Worm (Caenorhabditis elegans) whole organism, young adult: Measurements from ENCODE around the gene srab-18.

Experiments
- B0019.2 ChIP-seq: fragments of 200-800 bp; sonication (Bioruptor generic); conservative IDR thresholded peaks from 2 replicates; pipeline ENCODE4 v1.3.6; 2022; ENCODE audit warnings: missing genetic modification reagents, missing genetic modification characterization, missing compliant biosample characterization
- B0035.1 ChIP-seq: sonication (generic microtip); optimal IDR thresholded peaks from 2 replicates; lab custom pipeline; 2016; ENCODE audit warnings: missing genetic modification characterization, mild to moderate bottlenecking, missing compliant biosample characterization, missing genotype, missing genetic modification reagents
- C06A6.2 ChIP-seq: fragments of 200-800 bp; sonication (Bioruptor generic); conservative IDR thresholded peaks from 2 replicates; pipeline ENCODE4 v1.3.6; 2022; ENCODE audit warnings: missing genetic modification characterization, missing compliant biosample characterization
- F22D6.2 ChIP-seq: sonication (generic microtip); optimal IDR thresholded peaks from 2 replicates; lab custom pipeline; 2016; ENCODE audit warnings: mild to moderate bottlenecking, missing genetic modification characterization, missing compliant biosample characterization
- F39B2.1 ChIP-seq: fragments of 200-800 bp; sonication (Bioruptor generic); IDR thresholded peaks from 2 replicates; pipeline ENCODE4 v1.3.6; 2022; ENCODE audit warnings: missing genetic modification reagents, missing genetic modification characterization, missing compliant biosample characterization
- F52B5.7 ChIP-seq: sonication (generic microtip); optimal IDR thresholded peaks from 2 replicates; lab custom pipeline; 2016; ENCODE audit warnings: mild to moderate bottlenecking, missing genetic modification characterization, missing compliant biosample characterization
- T26A5.8 ChIP-seq: sonication (generic microtip); optimal IDR thresholded peaks from 2 replicates; lab custom pipeline; 2016; ENCODE audit warnings: missing genetic modification characterization, missing compliant biosample characterization
- Y53G8AR.9 ChIP-seq: fragments of 200-800 bp; sonication (Bioruptor generic); conservative IDR thresholded peaks from 2 replicates; pipeline ENCODE4 v1.3.6; 2022; ENCODE audit warnings: missing genetic modification reagents, missing genetic modification characterization, missing compliant biosample characterization
- Y67H2A.10 ChIP-seq: fragments of 200-800 bp; sonication (Bioruptor generic); conservative IDR thresholded peaks from 2 replicates; pipeline ENCODE4 v1.3.6; 2022; ENCODE audit warnings: missing genetic modification reagents, missing genetic modification characterization, missing compliant biosample characterization
- ZK185.1 ChIP-seq: sonication (generic microtip); optimal IDR thresholded peaks from 2 replicates; lab custom pipeline; 2016; ENCODE audit warnings: mild to moderate bottlenecking, missing genetic modification characterization, missing compliant biosample characterization; ENCODE audit not compliant: poor library complexity, severe bottlenecking
- aptf-2 ChIP-seq: fragments of 200-800 bp; sonication (Bioruptor generic); conservative IDR thresholded peaks from 2 replicates; pipeline ENCODE4 v1.3.6; 2022; ENCODE audit warnings: missing genetic modification reagents, missing genetic modification characterization, missing compliant biosample characterization
- atf-7 ChIP-seq: sonication (generic microtip); optimal IDR thresholded peaks from 2 replicates; lab custom pipeline; 2017; ENCODE audit warnings: mild to moderate bottlenecking, missing genetic modification characterization, missing compliant biosample characterization
- bed-1 ChIP-seq: fragments of 200-800 bp; sonication (Bioruptor generic); IDR thresholded peaks from 2 replicates; pipeline ENCODE4 v1.3.6; 2022; ENCODE audit warnings: missing genetic modification reagents, missing genetic modification characterization, missing compliant biosample characterization
- ceh-27 ChIP-seq: fragments of 200-800 bp; sonication (Bioruptor generic); optimal IDR thresholded peaks from 2 replicates; lab custom pipeline; 2018; ENCODE audit warnings: mild to moderate bottlenecking, missing genetic modification characterization, moderate library complexity, missing compliant biosample characterization
- ceh-79 ChIP-seq: sonication (generic microtip); optimal IDR thresholded peaks from 2 replicates; lab custom pipeline; 2017; ENCODE audit warnings: mild to moderate bottlenecking, missing genetic modification characterization, missing compliant biosample characterization
- ceh-91 ChIP-seq: fragments of 200-800 bp; sonication (Bioruptor generic); IDR thresholded peaks from 2 replicates; pipeline ENCODE4 v1.3.6; 2022; ENCODE audit warnings: missing genetic modification reagents, missing genetic modification characterization, missing compliant biosample characterization
- die-1 ChIP-seq: sonication (generic microtip); optimal IDR thresholded peaks from 2 replicates; lab custom pipeline; 2016; ENCODE audit warnings: missing genotype, mild to moderate bottlenecking, missing genetic modification characterization, missing compliant biosample characterization
- dpff-1 ChIP-seq: sonication (generic microtip); optimal IDR thresholded peaks from 2 replicates; lab custom pipeline; 2017; ENCODE audit warnings: mild to moderate bottlenecking, missing genetic modification characterization, missing compliant biosample characterization
- dpl-1 ChIP-seq: fragments of 150-350 bp; optimal IDR thresholded peaks from 2 replicates; lab custom pipeline; 2014; ENCODE audit warnings: missing biosample characterization, missing genetic modification reagents, missing genetic modification characterization
- efl-1 ChIP-seq: fragments of 150-350 bp; optimal IDR thresholded peaks from 2 replicates; lab custom pipeline; 2014; ENCODE audit warnings: missing biosample characterization, missing genetic modification reagents, missing genetic modification characterization
- egl-44 ChIP-seq: fragments of 200-800 bp; sonication (Bioruptor generic); IDR thresholded peaks from 2 replicates; pipeline ENCODE4 v1.3.6; 2022; ENCODE audit warnings: missing genetic modification reagents, missing genetic modification characterization, missing compliant biosample characterization
- egrh-3 ChIP-seq: fragments of 200-800 bp; sonication (Bioruptor generic); IDR thresholded peaks from 2 replicates; pipeline ENCODE4 v1.3.6; 2022; ENCODE audit warnings: missing genetic modification reagents, missing genetic modification characterization, missing compliant biosample characterization
- hlh-12 ChIP-seq: sonication (generic microtip); optimal IDR thresholded peaks from 2 replicates; lab custom pipeline; 2016; ENCODE audit warnings: missing genetic modification characterization, missing compliant biosample characterization
- hmg-20 ChIP-seq: fragments of 200-800 bp; sonication (Bioruptor generic); IDR thresholded peaks from 2 replicates; pipeline ENCODE4 v1.3.6; 2022; ENCODE audit warnings: missing genetic modification reagents, missing genetic modification characterization, missing compliant biosample characterization
- lin-40 ChIP-seq: sonication (generic microtip); optimal IDR thresholded peaks from 2 replicates; lab custom pipeline; 2016; ENCODE audit warnings: missing genetic modification characterization, mild to moderate bottlenecking, missing compliant biosample characterization, missing genotype, missing genetic modification reagents
- lsy-27 ChIP-seq: sonication (generic microtip); optimal IDR thresholded peaks from 2 replicates; lab custom pipeline; 2017; ENCODE audit warnings: missing genetic modification characterization, mild to moderate bottlenecking, missing compliant biosample characterization, antibody characterized with exemption, missing genotype, borderline replicate concordance; ENCODE audit not compliant: insufficient read depth
- madf-8 ChIP-seq: fragments of 200-800 bp; sonication (Bioruptor generic); conservative IDR thresholded peaks from 2 replicates; pipeline ENCODE4 v1.3.6; 2022; ENCODE audit warnings: missing genetic modification reagents, missing genetic modification characterization, missing compliant biosample characterization
- nfya-1 ChIP-seq: sonication (generic microtip); optimal IDR thresholded peaks from 2 replicates; lab custom pipeline; 2017; ENCODE audit warnings: antibody characterized with exemption, missing compliant biosample characterization, missing genetic modification characterization, borderline replicate concordance; ENCODE audit not compliant: insufficient read depth
- nfya-2 ChIP-seq: fragments of 200-800 bp; sonication (Bioruptor generic); IDR thresholded peaks from 2 replicates; pipeline ENCODE4 v1.3.6; 2022; ENCODE audit warnings: missing genetic modification reagents, missing genetic modification characterization, missing compliant biosample characterization
- nhr-120 ChIP-seq: fragments of 200-800 bp; sonication (Bioruptor generic); IDR thresholded peaks from 2 replicates; pipeline ENCODE4 v1.3.6; 2022; ENCODE audit warnings: missing genetic modification characterization, missing compliant biosample characterization
- rpc-1 ChIP-seq, 2 experiments: fragments of 150-350 bp in 1 of 2; sonication (generic microtip) in 1 of 2; optimal IDR thresholded peaks; 2 replicates each; lab custom pipeline; 2014 to 2018; ENCODE audit warnings: missing biosample characterization in 1 of 2, missing genetic modification characterization in 1 of 2, missing genetic modification reagents in 1 of 2, missing genotype in 1 of 2
- sdz-38 ChIP-seq: sonication (generic microtip); optimal IDR thresholded peaks from 2 replicates; lab custom pipeline; 2016; ENCODE audit warnings: missing genotype, missing genetic modification characterization, missing compliant biosample characterization
- snpc-1.1 ChIP-seq: sonication (generic microtip); optimal IDR thresholded peaks from 2 replicates; lab custom pipeline; 2017; ENCODE audit warnings: missing genetic modification characterization, mild to moderate bottlenecking, missing compliant biosample characterization, antibody characterized with exemption, moderate library complexity, missing genotype, missing genetic modification reagents; ENCODE audit not compliant: insufficient read depth
- tlf-1 ChIP-seq: fragments of 200-800 bp; sonication (Bioruptor generic); optimal IDR thresholded peaks from 2 replicates; lab custom pipeline; 2018; ENCODE audit warnings: mild to moderate bottlenecking, missing genetic modification characterization, missing compliant biosample characterization
- xnd-1 ChIP-seq: sonication (generic microtip); optimal IDR thresholded peaks from 2 replicates; lab custom pipeline; 2016; ENCODE audit warnings: missing genotype, missing genetic modification reagents, missing genetic modification characterization, missing compliant biosample characterization
- ztf-26 ChIP-seq: sonication (generic microtip); optimal IDR thresholded peaks from 2 replicates; lab custom pipeline; 2017; ENCODE audit warnings: missing genetic modification characterization, missing compliant biosample characterization

Gene srab-18

DNA sequence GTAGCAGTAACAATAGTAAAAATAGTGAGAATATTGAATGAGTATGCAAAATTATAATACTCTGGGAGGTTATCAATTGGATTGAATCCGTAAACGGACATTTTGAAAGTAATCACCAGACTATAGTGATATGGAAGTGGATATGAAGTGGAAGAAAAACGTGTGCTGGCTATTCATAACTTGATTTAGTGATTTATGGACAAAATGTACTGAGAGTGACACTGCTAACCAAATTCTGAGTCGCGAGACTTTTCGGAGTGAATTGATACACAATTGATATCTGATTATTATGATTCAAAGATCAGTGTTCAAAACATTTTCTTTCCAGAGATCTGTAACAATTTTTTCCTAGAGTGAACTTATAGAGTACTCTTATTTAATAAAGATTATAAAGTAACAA is 35.3 kb downstream of the srab-18 start, which contains the start of gene sru-38:
TSS of gene sru-38 (minus strand) at position 101 of the 400 bp plus-strand sequence.
- TF ChIP-seq aptf-2 (GFP tag; lab: Robert Waterston, UW) (no peak), B0035.1 (tag; lab: Kevin White, UChicago) (no peak), ztf-26 (no peak)

- TF ChIP-seq hmg-20, result no peak
- TF ChIP-seq ceh-79 (tag; lab: Kevin White, UChicago), result no peak
- no peak for TF ChIP-seq madf-8
- TF ChIP-seq lin-40 (tag; lab: Kevin White, UChicago), result no peak
- no peak for TF ChIP-seq B0019.2
- no peak for TF ChIP-seq rpc-1 (optimal IDR thresholded peaks at IDR 0.05; lab: Kevin White, UChicago)
- TF ChIP-seq rpc-1 (tag; optimal IDR thresholded peaks at IDR 0.05; lab: Kevin White, UChicago), result no peak
- TF ChIP-seq T26A5.8 (tag; lab: Kevin White, UChicago), result no peak
- TF ChIP-seq nhr-120, result no peak
- TF ChIP-seq efl-1, result no peak
- no peak for TF ChIP-seq hlh-12
- no peak for TF ChIP-seq die-1 (tag; lab: Kevin White, UChicago)
- TF ChIP-seq, all 124 proteins: peak for 0
Measured at ce11 chrV:9833900-9834299, 37.3 kb downstream of the srab-18 start, which contains the start of gene sru-40. TSS of gene sru-40 (minus strand) at chrV:9834000.

DNA sequence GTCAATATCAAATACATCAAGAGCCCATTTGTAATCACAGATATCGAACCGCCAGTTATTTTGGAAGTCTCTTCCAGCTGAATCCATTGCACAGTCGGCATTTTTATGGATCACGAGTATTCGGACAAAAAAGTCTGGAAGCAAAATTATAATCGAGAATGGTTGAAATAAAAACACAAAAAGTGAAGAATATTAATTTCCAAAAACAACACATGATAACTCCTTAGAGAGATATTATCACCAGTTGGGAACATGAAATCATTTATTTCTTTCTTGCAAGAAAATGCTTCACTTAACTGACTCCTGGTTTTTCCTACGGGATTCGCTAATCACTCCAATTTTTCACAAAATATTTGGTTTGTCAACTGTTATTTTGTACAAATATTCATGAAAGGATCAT is 47.1 kb downstream of the srab-18 start, which contains the start of gene str-2:
TSS of gene str-2 (minus strand) at position 101 of the 400 bp plus-strand sequence.
- no peak for TF ChIP-seq dpl-1 (GFP tag; lab: Kevin White, UChicago)
- TF ChIP-seq tlf-1 (GFP tag; lab: Kevin White, UChicago), result no peak
- no peak for TF ChIP-seq sdz-38

DNA sequence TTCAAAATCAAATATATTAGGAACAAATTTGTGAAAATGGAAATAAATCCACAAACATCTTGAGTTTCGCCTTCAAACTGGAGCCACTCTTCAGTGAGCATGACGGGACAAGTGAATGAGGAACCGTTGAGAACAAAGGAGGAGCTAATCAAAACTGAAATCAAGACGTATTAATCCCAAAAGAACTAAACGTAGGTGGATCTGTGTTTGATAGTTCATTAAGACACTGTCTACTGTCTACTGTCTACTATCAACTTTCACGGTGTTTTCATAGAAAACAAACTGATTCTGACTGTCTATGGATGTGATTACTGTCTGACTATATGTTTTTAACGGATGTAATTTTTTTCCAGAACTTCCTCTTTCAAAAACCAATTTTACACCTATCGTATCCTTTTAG is 49.5 kb downstream of the srab-18 start, which contains the start of gene str-193:
TSS of gene str-193 (minus strand) at position 101 of the 400 bp plus-strand sequence.
- TF ChIP-seq hlh-12, result no peak
- no peak for TF ChIP-seq ZK185.1 (tag; lab: Kevin White, UChicago)
- TF ChIP-seq F22D6.2, result no peak
- TF ChIP-seq dpff-1 (tag; lab: Kevin White, UChicago), result no peak
- no peak for TF ChIP-seq egl-44
- TF ChIP-seq atf-7 (tag; lab: Kevin White, UChicago), result no peak
- TF ChIP-seq C06A6.2 (GFP tag; lab: Robert Waterston, UW), result no peak
- no peak for TF ChIP-seq ceh-91
- no peak for TF ChIP-seq lsy-27 (tag; lab: Kevin White, UChicago)
- no peak for TF ChIP-seq Y53G8AR.9
- no peak for TF ChIP-seq bed-1 (GFP tag; lab: Robert Waterston, UW)
- no peak for TF ChIP-seq nfya-2 (GFP tag; lab: Robert Waterston, UW)
- TF ChIP-seq F52B5.7, result no peak
- no peak for TF ChIP-seq egrh-3
- no peak for TF ChIP-seq F39B2.1 (GFP tag; lab: Robert Waterston, UW)
- no peak for TF ChIP-seq snpc-1.1
- TF ChIP-seq nfya-1, result no peak
- TF ChIP-seq ceh-27 (GFP tag; lab: Kevin White, UChicago), result no peak
- no peak for TF ChIP-seq Y67H2A.10
- no peak for TF ChIP-seq xnd-1 (tag; lab: Kevin White, UChicago)
- TF ChIP-seq, all 124 proteins: peak for 0
